Fruit fly (Drosophila melanogaster) whole organism, adult: ENCODE measurements around the gene Srp68.

ENCODE experiments used
- CG11617 ChIP-seq: fragments of 200-800 bp; sonication (Bioruptor generic); optimal IDR thresholded peaks from 2 replicates; lab custom pipeline; 2017; ENCODE audit warnings: mild to moderate bottlenecking, missing biosample characterization, missing genetic modification reagents, missing genetic modification characterization
- CG12768 ChIP-seq: fragments of 200-800 bp; sonication (Bioruptor generic); optimal IDR thresholded peaks from 2 replicates; lab custom pipeline; 2017; ENCODE audit warnings: missing biosample characterization, missing genetic modification characterization, mild to moderate bottlenecking, moderate library complexity, missing genetic modification reagents
- CG14711 ChIP-seq: fragments of 200-800 bp; sonication (Bioruptor generic); optimal IDR thresholded peaks from 2 replicates; lab custom pipeline; 2018; ENCODE audit warnings: missing biosample characterization, mild to moderate bottlenecking, missing genetic modification characterization, moderate library complexity
- CG1620 ChIP-seq: fragments of 200-800 bp; sonication (Bioruptor generic); optimal IDR thresholded peaks from 2 replicates; lab custom pipeline; 2016; ENCODE audit warnings: missing biosample characterization, missing genetic modification characterization
- CG33017 ChIP-seq: fragments of 200-800 bp; sonication (Bioruptor generic); optimal IDR thresholded peaks from 2 replicates; lab custom pipeline; 2018; ENCODE audit warnings: missing biosample characterization, mild to moderate bottlenecking, missing genetic modification characterization, moderate library complexity
- CG5204 ChIP-seq: fragments of 200-800 bp; sonication (Bioruptor generic); optimal IDR thresholded peaks from 2 replicates; lab custom pipeline; 2016; ENCODE audit warnings: missing biosample characterization, missing genetic modification characterization
- CG7045 ChIP-seq: fragments of 200-800 bp; sonication (Bioruptor generic); optimal IDR thresholded peaks from 2 replicates; lab custom pipeline; 2017; ENCODE audit warnings: missing biosample characterization, mild to moderate bottlenecking, missing genetic modification characterization
- CG7101 ChIP-seq: fragments of 200-800 bp; sonication (Bioruptor generic); optimal IDR thresholded peaks from 2 replicates; lab custom pipeline; 2018; ENCODE audit warnings: missing biosample characterization, mild to moderate bottlenecking, missing genetic modification characterization, moderate library complexity
- Clk ChIP-seq: fragments of 200-800 bp; sonication (Bioruptor generic); optimal IDR thresholded peaks from 2 replicates; lab custom pipeline; 2017; ENCODE audit warnings: missing biosample characterization, missing genetic modification characterization
- Crg-1 ChIP-seq: fragments of 200-800 bp; sonication (Bioruptor generic); optimal IDR thresholded peaks from 2 replicates; lab custom pipeline; 2016; ENCODE audit warnings: missing biosample characterization, missing genetic modification characterization
- Hr96 ChIP-seq: fragments of 200-800 bp; sonication (Bioruptor generic); optimal IDR thresholded peaks from 2 replicates; lab custom pipeline; 2016; ENCODE audit warnings: missing biosample characterization, missing genetic modification characterization
- Mnt ChIP-seq: fragments of 200-800 bp; sonication (Bioruptor generic); optimal IDR thresholded peaks from 2 replicates; lab custom pipeline; 2016; ENCODE audit warnings: missing biosample characterization, mild to moderate bottlenecking, missing genetic modification characterization
- bab1 ChIP-seq: fragments of 200-800 bp; sonication (Bioruptor generic); optimal IDR thresholded peaks from 3 replicates; lab custom pipeline; 2019; ENCODE audit warnings: missing biosample characterization, mild to moderate bottlenecking, missing genetic modification characterization, moderate library complexity
- cic ChIP-seq: fragments of 200-800 bp; sonication (Bioruptor generic); optimal IDR thresholded peaks from 2 replicates; lab custom pipeline; 2017; ENCODE audit warnings: missing biosample characterization, mild to moderate bottlenecking, missing genetic modification characterization, moderate library complexity
- cnc ChIP-seq, 2 experiments: fragments of >200 bp; optimal IDR thresholded peaks; 2 replicates each; lab custom pipeline; 2017
- kay ChIP-seq: fragments of 200-800 bp; sonication (Bioruptor generic); peaks from one replicate; lab custom pipeline; 2016; ENCODE audit warnings: missing biosample characterization, missing genetic modification characterization, borderline replicate concordance
- ovo ChIP-seq: fragments of 200-800 bp; sonication (Bioruptor generic); optimal IDR thresholded peaks from 2 replicates; lab custom pipeline; 2016; ENCODE audit warnings: missing biosample characterization, missing genetic modification characterization
- pad ChIP-seq: fragments of 200-800 bp; sonication (Bioruptor generic); optimal IDR thresholded peaks from 3 replicates; lab custom pipeline; 2017; ENCODE audit warnings: missing biosample characterization, missing genetic modification characterization, mild to moderate bottlenecking, moderate library complexity, missing genetic modification reagents
- tj ChIP-seq: fragments of 200-800 bp; sonication (Bioruptor generic); optimal IDR thresholded peaks from 3 replicates; lab custom pipeline; 2017; ENCODE audit warnings: missing biosample characterization, mild to moderate bottlenecking, missing genetic modification characterization, moderate library complexity
- toe ChIP-seq: fragments of 200-800 bp; sonication (Bioruptor generic); optimal IDR thresholded peaks from 2 replicates; lab custom pipeline; 2016; ENCODE audit warnings: missing biosample characterization, missing genetic modification characterization

Srp68 gene

dm6 chr3L:8968437-8968836 lies 6.4 kb upstream of the Srp68 start, which contains the start of gene CG5026:
TSS of gene CG5026 (plus strand) at chr3L:8968528.
- TF ChIP-seq CG1620 (GFP tag; lab: Kevin White, UChicago), result no peak
- no peak for TF ChIP-seq Crg-1
- no peak for TF ChIP-seq CG7045 (GFP tag; lab: Kevin White, UChicago)
- no peak for TF ChIP-seq CG5204 (GFP tag; lab: Kevin White, UChicago)
- peak; percentile 53 for TF ChIP-seq cic (GFP tag; lab: Kevin White, UChicago)
- TF ChIP-seq CG7101 (tag; lab: Kevin White, UChicago), result peak; percentile 35
- TF ChIP-seq cnc (optimal IDR thresholded peaks at IDR 0.05; lab: Kevin White, UChicago), result no peak
- peak; percentile 75 for TF ChIP-seq ovo
- no peak for TF ChIP-seq kay
- TF ChIP-seq Mnt (GFP tag; lab: Kevin White, UChicago), result peak; percentile 36
- no peak for TF ChIP-seq CG33017 (tag; lab: Kevin White, UChicago)
- peak; percentile 13 for TF ChIP-seq CG12768 (GFP tag; lab: Kevin White, UChicago)
- no peak for TF ChIP-seq Clk (GFP tag; lab: Kevin White, UChicago)
- peak; percentile 51 for TF ChIP-seq CG14711 (tag; lab: Kevin White, UChicago)
- TF ChIP-seq toe (GFP tag; lab: Kevin White, UChicago), result no peak
- TF ChIP-seq Hr96 (GFP tag; lab: Kevin White, UChicago), result no peak
- TF ChIP-seq tj (GFP tag; lab: Kevin White, UChicago), result no peak
- TF ChIP-seq pad, result peak; percentile 19
- peak; percentile 41 for TF ChIP-seq CG11617
- TF ChIP-seq bab1, result peak; percentile 69

dm6 chr3L:8978678-8979413 lies 4.0 kb downstream of the Srp68 start:
- TF ChIP-seq cnc (optimal IDR thresholded peaks at IDR 0.05; lab: Kevin White, UChicago), result no peak
- TF ChIP-seq kay, result no peak
- peak; percentile 31 for TF ChIP-seq CG12768 (GFP tag; lab: Kevin White, UChicago)
- no peak for TF ChIP-seq CG1620 (GFP tag; lab: Kevin White, UChicago)
- no peak for TF ChIP-seq pad
- TF ChIP-seq CG5204 (GFP tag; lab: Kevin White, UChicago), result no peak
- peak; percentile 20 for TF ChIP-seq Crg-1
- TF ChIP-seq CG7045 (GFP tag; lab: Kevin White, UChicago), result peak; percentile 53
- TF ChIP-seq Mnt (GFP tag; lab: Kevin White, UChicago), result peak; percentile 6
- TF ChIP-seq bab1, result peak; percentile 38
- peak; percentile 36 for TF ChIP-seq CG11617
- peak; percentile 66 for TF ChIP-seq CG7101 (tag; lab: Kevin White, UChicago)
- peak; percentile 21 for TF ChIP-seq tj (GFP tag; lab: Kevin White, UChicago)
- peak; percentile 83 for TF ChIP-seq CG33017 (tag; lab: Kevin White, UChicago)
- TF ChIP-seq ovo, result no peak
- peak; percentile 51 for TF ChIP-seq CG14711 (tag; lab: Kevin White, UChicago)
- no peak for TF ChIP-seq toe (GFP tag; lab: Kevin White, UChicago)
- TF ChIP-seq cic (GFP tag; lab: Kevin White, UChicago), result peak; percentile 98
- no peak for TF ChIP-seq Hr96 (GFP tag; lab: Kevin White, UChicago)
- TF ChIP-seq Clk (GFP tag; lab: Kevin White, UChicago), result no peak

dm6 chr3L:8979780-8980179 lies 4.9 kb downstream of the Srp68 start, which contains the start of gene CG5644:
TSS of gene CG5644 (minus strand) at chr3L:8979880.
- TF ChIP-seq CG7101 (tag; lab: Kevin White, UChicago) (no peak), CG11617 (no peak), tj (GFP tag; lab: Kevin White, UChicago) (peak; percentile 0)

dm6 chr3L:8981495-8981894 lies 6.6 kb downstream of the Srp68 start, which contains the start of gene CG13314:
TSS of gene CG13314 (plus strand) at chr3L:8981795.
- TF ChIP-seq CG7045 (GFP tag; lab: Kevin White, UChicago) (no peak), Mnt (GFP tag; lab: Kevin White, UChicago) (no peak), CG14711 (tag; lab: Kevin White, UChicago) (no peak)

DNA sequence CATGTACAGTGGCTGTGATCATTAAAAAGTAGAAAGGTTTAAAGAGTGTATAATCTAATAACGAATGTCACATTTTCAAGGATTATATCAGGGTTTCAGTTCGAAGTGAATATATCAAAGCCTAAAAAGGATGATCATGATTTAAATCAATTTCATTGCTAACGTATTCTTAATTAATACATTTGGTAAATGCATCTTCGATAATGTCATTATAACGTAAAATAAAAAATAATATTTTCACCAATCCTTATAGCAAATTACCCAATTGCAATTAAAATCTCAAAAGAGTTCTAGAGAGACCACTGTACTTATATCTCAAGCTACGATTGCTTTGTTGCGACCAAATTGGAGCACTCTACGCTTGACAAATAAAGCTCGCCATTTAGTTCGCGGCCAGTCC lies 7.2 kb downstream of the Srp68 start:
- TF ChIP-seq pad, result no peak
- no peak for TF ChIP-seq Crg-1
- no peak for TF ChIP-seq Mnt (GFP tag; lab: Kevin White, UChicago)
- TF ChIP-seq Hr96 (GFP tag; lab: Kevin White, UChicago), result no peak
- no peak for TF ChIP-seq toe (GFP tag; lab: Kevin White, UChicago)
- TF ChIP-seq CG1620 (GFP tag; lab: Kevin White, UChicago), result no peak
- no peak for TF ChIP-seq kay
- TF ChIP-seq CG7101 (tag; lab: Kevin White, UChicago), result no peak
- TF ChIP-seq Clk (GFP tag; lab: Kevin White, UChicago), result no peak
- TF ChIP-seq CG14711 (tag; lab: Kevin White, UChicago), result no peak
- TF ChIP-seq CG33017 (tag; lab: Kevin White, UChicago), result no peak
- TF ChIP-seq CG11617, result no peak
- no peak for TF ChIP-seq cic (GFP tag; lab: Kevin White, UChicago)
- TF ChIP-seq bab1, result no peak
- no peak for TF ChIP-seq tj (GFP tag; lab: Kevin White, UChicago)
- no peak for TF ChIP-seq CG7045 (GFP tag; lab: Kevin White, UChicago)
- no peak for TF ChIP-seq CG12768 (GFP tag; lab: Kevin White, UChicago)
- no peak for TF ChIP-seq cnc (optimal IDR thresholded peaks at IDR 0.05; lab: Kevin White, UChicago)
